Fruit fly (Drosophila melanogaster) whole organism, embryonic: ENCODE data around the gene CG32706.

ENCODE experiments used
- Bdp1 ChIP-seq: fragments of 200-800 bp; sonication (Bioruptor generic); optimal IDR thresholded peaks from 3 replicates; lab custom pipeline; 2016; ENCODE audit warnings: missing biosample characterization, missing genetic modification characterization
- C15 ChIP-seq: fragments of 200-800 bp; sonication (Bioruptor generic); IDR thresholded peaks from 3 replicates; pipeline ENCODE4 v1.3.6; 2022; ENCODE audit warnings: missing biosample characterization, missing genetic modification characterization
- CG10321 ChIP-seq: fragments of 200-800 bp; sonication (Bioruptor generic); IDR thresholded peaks from 2 replicates; pipeline ENCODE4 v1.3.6; 2022; ENCODE audit warnings: missing biosample characterization, missing genetic modification characterization
- CG10543 ChIP-seq: fragments of 200-800 bp; sonication (Bioruptor generic); optimal IDR thresholded peaks from 3 replicates; lab custom pipeline; 2017; ENCODE audit warnings: missing biosample characterization, mild to moderate bottlenecking, missing genetic modification characterization, moderate library complexity
- CG10654 ChIP-seq: fragments of 200-800 bp; sonication (Bioruptor generic); optimal IDR thresholded peaks from 2 replicates; lab custom pipeline; 2016; ENCODE audit warnings: missing biosample characterization, missing genetic modification characterization
- CG1233 ChIP-seq: fragments of 200-800 bp; sonication (Bioruptor generic); optimal IDR thresholded peaks from 4 replicates; lab custom pipeline; 2018; ENCODE audit warnings: missing biosample characterization, mild to moderate bottlenecking, missing genetic modification characterization
- CG15269 ChIP-seq: fragments of 200-800 bp; sonication (Bioruptor generic); optimal IDR thresholded peaks from 2 replicates; lab custom pipeline; 2018; ENCODE audit warnings: missing biosample characterization, mild to moderate bottlenecking, missing genetic modification characterization, moderate library complexity
- CG15514 ChIP-seq: fragments of 200-800 bp; sonication (Bioruptor generic); optimal IDR thresholded peaks from 3 replicates; lab custom pipeline; 2017; ENCODE audit warnings: missing biosample characterization, missing genetic modification characterization, mild to moderate bottlenecking, moderate library complexity, missing genetic modification reagents
- CG15696 ChIP-seq: fragments of 200-800 bp; sonication (Bioruptor generic); optimal IDR thresholded peaks from 2 replicates; lab custom pipeline; 2019; ENCODE audit warnings: missing biosample characterization, mild to moderate bottlenecking, missing genetic modification characterization, moderate library complexity
- CG17912 ChIP-seq: fragments of 200-800 bp; sonication (Bioruptor generic); optimal IDR thresholded peaks from 2 replicates; lab custom pipeline; 2018; ENCODE audit warnings: missing biosample characterization, mild to moderate bottlenecking, missing genetic modification characterization
- CG18619 ChIP-seq: fragments of 200-800 bp; sonication (Bioruptor generic); optimal IDR thresholded peaks from 3 replicates; lab custom pipeline; 2017; ENCODE audit warnings: missing biosample characterization, mild to moderate bottlenecking, missing genetic modification characterization
- CG2129 ChIP-seq: fragments of 200-800 bp; sonication (Bioruptor generic); IDR thresholded peaks from 2 replicates; pipeline ENCODE4 v1.3.6; 2022; ENCODE audit warnings: missing biosample characterization, missing genetic modification characterization; ENCODE audit not compliant: partially characterized antibody
- CG2202 ChIP-seq: fragments of 200-800 bp; sonication (Bioruptor generic); optimal IDR thresholded peaks from 2 replicates; lab custom pipeline; 2018; ENCODE audit warnings: missing biosample characterization, mild to moderate bottlenecking, missing genetic modification characterization
- CG3838 ChIP-seq: fragments of 200-800 bp; sonication (Bioruptor generic); optimal IDR thresholded peaks from 3 replicates; lab custom pipeline; 2016; ENCODE audit warnings: missing biosample characterization, missing genetic modification characterization
- CG4328 ChIP-seq: fragments of 200-800 bp; sonication (Bioruptor generic); optimal IDR thresholded peaks from 3 replicates; lab custom pipeline; 2017; ENCODE audit warnings: missing biosample characterization, missing genetic modification reagents, missing genetic modification characterization
- CG4707 ChIP-seq: fragments of 200-800 bp; sonication (Bioruptor generic); optimal IDR thresholded peaks from 2 replicates; lab custom pipeline; 2018; ENCODE audit warnings: missing biosample characterization, mild to moderate bottlenecking, missing genetic modification characterization, moderate library complexity
- CG5953 ChIP-seq: fragments of 200-800 bp; sonication (Bioruptor generic); IDR thresholded peaks from 2 replicates; pipeline ENCODE4 v1.3.6; 2022; ENCODE audit warnings: missing biosample characterization, missing genetic modification characterization
- CG7357 ChIP-seq: fragments of 200-800 bp; sonication (Bioruptor generic); IDR thresholded peaks from 3 replicates; pipeline ENCODE4 v1.3.6; 2022; ENCODE audit warnings: missing biosample characterization, missing genetic modification characterization
- CG7839 ChIP-seq: fragments of 200-800 bp; sonication (Bioruptor generic); optimal IDR thresholded peaks from 3 replicates; lab custom pipeline; 2018; ENCODE audit warnings: missing biosample characterization, mild to moderate bottlenecking, missing genetic modification characterization, moderate library complexity
- CG7928 ChIP-seq: fragments of 200-800 bp; sonication (Bioruptor generic); optimal IDR thresholded peaks from 2 replicates; lab custom pipeline; 2017; ENCODE audit warnings: missing biosample characterization, mild to moderate bottlenecking, missing genetic modification characterization
- CG8281 ChIP-seq: fragments of 200-800 bp; sonication (Bioruptor generic); optimal IDR thresholded peaks from 2 replicates; lab custom pipeline; 2018; ENCODE audit warnings: missing biosample characterization, mild to moderate bottlenecking, missing genetic modification characterization, moderate library complexity
- CG8359 ChIP-seq: fragments of 200-800 bp; sonication (Bioruptor generic); optimal IDR thresholded peaks from 2 replicates; lab custom pipeline; 2017; ENCODE audit warnings: missing biosample characterization, mild to moderate bottlenecking, missing genetic modification characterization, borderline replicate concordance
- CG9437 ChIP-seq: fragments of 200-800 bp; sonication (Bioruptor generic); optimal IDR thresholded peaks from 2 replicates; lab custom pipeline; 2018; ENCODE audit warnings: missing biosample characterization, mild to moderate bottlenecking, missing genetic modification characterization
- CG9727 ChIP-seq: fragments of 200-800 bp; sonication (Bioruptor generic); optimal IDR thresholded peaks from 3 replicates; lab custom pipeline; 2017; ENCODE audit warnings: missing biosample characterization, mild to moderate bottlenecking, missing genetic modification characterization
- Elba2 ChIP-seq: fragments of 200-800 bp; sonication (Bioruptor generic); optimal IDR thresholded peaks from 3 replicates; lab custom pipeline; 2016; ENCODE audit warnings: missing biosample characterization, missing genetic modification characterization
- Gug ChIP-seq: fragments of 200-800 bp; sonication (Bioruptor generic); IDR thresholded peaks from 4 replicates; pipeline ENCODE4 v1.3.6; 2022; ENCODE audit warnings: missing biosample characterization, missing genetic modification characterization
- HmgZ ChIP-seq: fragments of 200-800 bp; sonication (Bioruptor generic); optimal IDR thresholded peaks from 2 replicates; lab custom pipeline; 2018; ENCODE audit warnings: missing biosample characterization, mild to moderate bottlenecking, missing genetic modification characterization
- MTF-1 ChIP-seq: fragments of 200-800 bp; sonication (Bioruptor generic); optimal IDR thresholded peaks from 2 replicates; lab custom pipeline; 2018; ENCODE audit warnings: missing biosample characterization, mild to moderate bottlenecking, missing genetic modification characterization, borderline replicate concordance
- Max ChIP-seq: fragments of 200-800 bp; sonication (Bioruptor generic); optimal IDR thresholded peaks from 2 replicates; lab custom pipeline; 2016; ENCODE audit warnings: missing biosample characterization, mild to moderate bottlenecking, missing genetic modification characterization
- NFAT ChIP-seq: fragments of 200-800 bp; sonication (Bioruptor generic); IDR thresholded peaks from 2 replicates; pipeline ENCODE4 v1.3.6; 2022; ENCODE audit warnings: missing biosample characterization, missing genetic modification characterization
- Rx ChIP-seq: fragments of 200-800 bp; sonication (Bioruptor generic); IDR thresholded peaks from 2 replicates; pipeline ENCODE4 v1.3.6; 2022; ENCODE audit warnings: missing biosample characterization, missing genetic modification characterization
- Side ChIP-seq: fragments of 200-800 bp; sonication (Bioruptor generic); optimal IDR thresholded peaks from 2 replicates; lab custom pipeline; 2016; ENCODE audit warnings: missing biosample characterization, missing genetic modification characterization
- TFAM ChIP-seq: fragments of 200-800 bp; sonication (Bioruptor generic); optimal IDR thresholded peaks from 2 replicates; lab custom pipeline; 2017; ENCODE audit warnings: missing biosample characterization, missing genetic modification characterization, inconsistent platforms
- ac ChIP-seq: fragments of 200-800 bp; sonication (Bioruptor generic); optimal IDR thresholded peaks from 3 replicates; lab custom pipeline; 2017; ENCODE audit warnings: missing biosample characterization, mild to moderate bottlenecking, missing genetic modification characterization
- bcd ChIP-seq: fragments of 200-800 bp; sonication (Bioruptor generic); optimal IDR thresholded peaks from 2 replicates; lab custom pipeline; 2017; ENCODE audit warnings: missing biosample characterization, mild to moderate bottlenecking, missing genetic modification characterization
- br ChIP-seq: fragments of >200 bp; optimal IDR thresholded peaks from 2 replicates; lab custom pipeline; 2017
- eyg ChIP-seq: fragments of 200-800 bp; sonication (Bioruptor generic); optimal IDR thresholded peaks from 3 replicates; lab custom pipeline; 2016; ENCODE audit warnings: missing biosample characterization, missing genetic modification characterization
- jumu ChIP-seq: fragments of 200-800 bp; sonication (Bioruptor generic); optimal IDR thresholded peaks from 3 replicates; lab custom pipeline; 2016; ENCODE audit warnings: missing biosample characterization, missing genetic modification characterization
- ken ChIP-seq: fragments of 200-800 bp; sonication (Bioruptor generic); IDR thresholded peaks from 3 replicates; pipeline ENCODE4 v1.3.6; 2022; ENCODE audit warnings: missing biosample characterization, missing genetic modification characterization
- knrl ChIP-seq: fragments of 200-800 bp; sonication (Bioruptor generic); IDR thresholded peaks from 3 replicates; pipeline ENCODE4 v1.3.6; 2022; ENCODE audit warnings: missing biosample characterization, missing genetic modification characterization; ENCODE audit not compliant: partially characterized antibody
- lola ChIP-seq, 3 experiments: fragments of >200 bp in 2 of 3; fragments of 200-800 bp in 1 of 3; sonication (Bioruptor generic) in 1 of 3; optimal IDR thresholded peaks; 2 replicates each; lab custom pipeline; 2017 to 2019; ENCODE audit warnings: missing biosample characterization in 3 of 3, missing genetic modification characterization in 3 of 3, mild to moderate bottlenecking in 1 of 3, moderate library complexity in 1 of 3
- luna ChIP-seq: fragments of 200-800 bp; sonication (Bioruptor generic); optimal IDR thresholded peaks from 2 replicates; lab custom pipeline; 2016; ENCODE audit warnings: missing biosample characterization, missing genetic modification characterization
- nau ChIP-seq: fragments of 200-800 bp; sonication (Bioruptor generic); optimal IDR thresholded peaks from 3 replicates; lab custom pipeline; 2017; ENCODE audit warnings: missing biosample characterization, mild to moderate bottlenecking, missing genetic modification characterization, missing genetic modification reagents
- org-1 ChIP-seq: fragments of 200-800 bp; sonication (Bioruptor generic); optimal IDR thresholded peaks from 2 replicates; lab custom pipeline; 2017; ENCODE audit warnings: missing biosample characterization, missing genetic modification characterization
- pita ChIP-seq: fragments of 200-800 bp; sonication (Bioruptor generic); optimal IDR thresholded peaks from 2 replicates; lab custom pipeline; 2017; ENCODE audit warnings: missing biosample characterization, mild to moderate bottlenecking, missing genetic modification characterization
- sug ChIP-seq: fragments of 200-800 bp; optimal IDR thresholded peaks from 2 replicates; lab custom pipeline; 2019; ENCODE audit warnings: missing biosample characterization, mild to moderate bottlenecking, missing genetic modification characterization, moderate library complexity
- tin ChIP-seq: fragments of 200-800 bp; sonication (Bioruptor generic); optimal IDR thresholded peaks from 3 replicates; lab custom pipeline; 2016; ENCODE audit warnings: missing biosample characterization, missing genetic modification characterization
- trh ChIP-seq: fragments of 200-800 bp; sonication (Bioruptor generic); optimal IDR thresholded peaks from 2 replicates; lab custom pipeline; 2016; ENCODE audit warnings: missing biosample characterization, missing genetic modification characterization
- unc-4 ChIP-seq: fragments of 200-800 bp; sonication (Bioruptor generic); IDR thresholded peaks from 2 replicates; pipeline ENCODE4 v1.3.6; 2022; ENCODE audit warnings: missing biosample characterization, missing genetic modification characterization; ENCODE audit not compliant: partially characterized antibody
- zfh2 ChIP-seq: fragments of 200-800 bp; sonication (Bioruptor generic); optimal IDR thresholded peaks from 2 replicates; lab custom pipeline; 2016; ENCODE audit warnings: missing biosample characterization, missing genetic modification characterization

Gene CG32706

dm6 chrX:9041789-9042456 lies 45.0 kb upstream of the CG32706 start (continued):
- no peak for TF ChIP-seq unc-4 (GFP tag; lab: Robert Waterston, UW)
- TF ChIP-seq NFAT (GFP tag; lab: Robert Waterston, UW): no peak
- no peak for TF ChIP-seq Gug (GFP tag; lab: Robert Waterston, UW)
- TF ChIP-seq MTF-1 (GFP tag; lab: Kevin White, UChicago): no peak
- TF ChIP-seq CG15514 (GFP tag; lab: Kevin White, UChicago): no peak
- TF ChIP-seq CG18619 (GFP tag; lab: Kevin White, UChicago): peak; percentile 37
- TF ChIP-seq CG4707 (GFP tag; lab: Kevin White, UChicago): peak; percentile 19
- TF ChIP-seq sug (tag; lab: Kevin White, UChicago): no peak
- no peak for TF ChIP-seq pita (GFP tag; lab: Kevin White, UChicago)
- no peak for TF ChIP-seq eyg (GFP tag; lab: Kevin White, UChicago)
- TF ChIP-seq Bdp1: no peak
- no peak for TF ChIP-seq CG2202 (tag; lab: Kevin White, UChicago)
- no peak for TF ChIP-seq Elba2
- peak; percentile 45 for TF ChIP-seq jumu (GFP tag; lab: Kevin White, UChicago)
- TF ChIP-seq C15 (GFP tag; lab: Robert Waterston, UW): no peak
- TF ChIP-seq CG9437 (GFP tag; lab: Kevin White, UChicago): peak; percentile 67
- peak; percentile 25 for TF ChIP-seq CG1233 (GFP tag; lab: Kevin White, UChicago)
- no peak for TF ChIP-seq trh (GFP tag; lab: Kevin White, UChicago)
- no peak for TF ChIP-seq CG10654 (GFP tag; lab: Kevin White, UChicago)
- no peak for TF ChIP-seq ac
- TF ChIP-seq zfh2 (GFP tag; lab: Kevin White, UChicago): no peak
- TF ChIP-seq lola (GFP tag; optimal IDR thresholded peaks at IDR 0.05; lab: Kevin White, UChicago): peak in 1 of 3 experiments; percentile 79
- no peak for TF ChIP-seq Side
- no peak for TF ChIP-seq knrl (GFP tag; lab: Robert Waterston, UW)
- TF ChIP-seq bcd (GFP tag; lab: Kevin White, UChicago): peak; percentile 46
- peak; percentile 44 for TF ChIP-seq CG15696 (tag; lab: Kevin White, UChicago)
- TF ChIP-seq Rx (GFP tag; lab: Robert Waterston, UW): 0 out of 2 replicates have a peak, but pooled peaks have one; percentile 19
- no peak for TF ChIP-seq HmgZ
- no peak for TF ChIP-seq CG3838 (GFP tag; lab: Kevin White, UChicago)
- TF ChIP-seq CG7357 (GFP tag; lab: Robert Waterston, UW): no peak
- no peak for TF ChIP-seq luna (GFP tag; lab: Kevin White, UChicago)
- peak; percentile 30 for TF ChIP-seq Max
- no peak for TF ChIP-seq br (lab: Kevin White, UChicago)
- no peak for TF ChIP-seq nau (GFP tag; lab: Kevin White, UChicago)
- TF ChIP-seq CG4328: no peak
- peak; percentile 47 for TF ChIP-seq tin
- TF ChIP-seq CG5953 (GFP tag; lab: Robert Waterston, UW): no peak
- no peak for TF ChIP-seq CG17912 (GFP tag; lab: Kevin White, UChicago)
- no peak for TF ChIP-seq CG10543 (GFP tag; lab: Kevin White, UChicago)
- peak; percentile 68 for TF ChIP-seq CG7839 (tag; lab: Kevin White, UChicago)
- TF ChIP-seq org-1 (GFP tag; lab: Kevin White, UChicago): peak; percentile 23
- peak; percentile 47 for TF ChIP-seq CG15269 (tag; lab: Kevin White, UChicago)
- no peak for TF ChIP-seq CG10321 (GFP tag; lab: Robert Waterston, UW)
- peak; percentile 1 for TF ChIP-seq CG8281 (tag; lab: Kevin White, UChicago)
- peak; percentile 72 for TF ChIP-seq CG9727 (GFP tag; lab: Kevin White, UChicago)
- TF ChIP-seq CG2129 (GFP tag; lab: Robert Waterston, UW): no peak
- no peak for TF ChIP-seq CG7928
- TF ChIP-seq CG8359 (GFP tag; lab: Kevin White, UChicago): no peak
- peak; percentile 43; the same call in 1 of the 3 replicates for TF ChIP-seq ken
- TF ChIP-seq TFAM: no peak
